Worm (Caenorhabditis elegans) whole organism, early embryonic: ENCODE measurements around the gene arf-5.

Experiments
- aly-1 ChIP-seq: sonication (generic microtip); optimal IDR thresholded peaks from 2 replicates; lab custom pipeline; 2016; ENCODE audit warnings: missing genetic modification characterization, missing compliant biosample characterization
- ama-1 ChIP-seq: fragments of 150-350 bp; optimal IDR thresholded peaks from 2 replicates; lab custom pipeline; 2014
- ceh-13 ChIP-seq: fragments of 200-800 bp; sonication (Bioruptor generic); optimal IDR thresholded peaks from 2 replicates; lab custom pipeline; 2018; ENCODE audit warnings: mild to moderate bottlenecking, missing genetic modification characterization, missing compliant biosample characterization
- ceh-36 ChIP-seq: sonication (generic microtip); optimal IDR thresholded peaks from 2 replicates; lab custom pipeline; 2016; ENCODE audit warnings: missing genetic modification characterization, inconsistent platforms, missing compliant biosample characterization
- ets-7 ChIP-seq: sonication (generic microtip); optimal IDR thresholded peaks from 2 replicates; lab custom pipeline; 2016; ENCODE audit warnings: missing genotype, missing genetic modification characterization, missing compliant biosample characterization
- flt-1 ChIP-seq: fragments of 200-800 bp; sonication (Bioruptor generic); IDR thresholded peaks from 2 replicates; pipeline ENCODE4 v1.3.6; 2022; ENCODE audit warnings: missing genetic modification characterization, missing compliant biosample characterization
- hmbx-1 ChIP-seq: sonication (generic microtip); optimal IDR thresholded peaks from 2 replicates; lab custom pipeline; 2016; ENCODE audit warnings: mild to moderate bottlenecking, missing genetic modification characterization, missing compliant biosample characterization
- pes-1 ChIP-seq: fragments of 200-800 bp; sonication (Bioruptor generic); IDR thresholded peaks from 2 replicates; pipeline ENCODE4 v1.3.6; 2022; ENCODE audit warnings: missing genetic modification reagents, missing genetic modification characterization, missing compliant biosample characterization
- scrt-1 ChIP-seq: fragments of 200-800 bp; sonication (Bioruptor generic); IDR thresholded peaks from 2 replicates; pipeline ENCODE4 v1.3.6; 2022; ENCODE audit warnings: missing genetic modification characterization, missing compliant biosample characterization
- sea-1 ChIP-seq: fragments of 200-800 bp; sonication (Bioruptor generic); conservative IDR thresholded peaks from 2 replicates; pipeline ENCODE4 v1.3.6; 2022; ENCODE audit warnings: missing genetic modification characterization, missing compliant biosample characterization
- tbx-11 ChIP-seq: fragments of 200-800 bp; sonication (Bioruptor generic); IDR thresholded peaks from 2 replicates; pipeline ENCODE4 v1.3.6; 2022; ENCODE audit warnings: missing genetic modification characterization, missing compliant biosample characterization
- tbx-37 ChIP-seq: fragments of 200-800 bp; sonication (Bioruptor generic); conservative IDR thresholded peaks from 2 replicates; pipeline ENCODE4 v1.3.6; 2022; ENCODE audit warnings: missing genetic modification reagents, missing genetic modification characterization, missing compliant biosample characterization

ce11 chrIV:8012330-8012729 is 30.0 kb downstream of the arf-5 start, which contains the start of gene Y42H9B.3:
- TF ChIP-seq flt-1 (no peak), scrt-1 (no peak), ama-1 (lab: Kevin White, UChicago) (no peak), hmbx-1 (tag; lab: Kevin White, UChicago) (no peak), aly-1 (tag; lab: Kevin White, UChicago) (no peak), sea-1 (GFP tag; lab: Robert Waterston, UW) (no peak), pes-1 (GFP tag; lab: Robert Waterston, UW) (no peak), ets-7 (tag; lab: Kevin White, UChicago) (no peak), tbx-37 (no peak), tbx-11 (no peak), ceh-36 (no peak), ceh-13 (GFP tag; lab: Kevin White, UChicago) (no peak)
